Fruit fly (Drosophila melanogaster) whole organism, pupa: ENCODE measurements around the gene CG14971.
A peak's percentile ranks its signal among the peaks of the same experiment; 100 is the strongest.

Experiments
- CG10348 ChIP-seq: fragments of 200-800 bp; sonication (Bioruptor generic); IDR thresholded peaks from 2 replicates; pipeline ENCODE4 v1.3.6; 2022; ENCODE audit warnings: missing biosample characterization, missing genetic modification characterization
- CG12605 ChIP-seq: fragments of 200-800 bp; sonication (Bioruptor generic); IDR thresholded peaks from 2 replicates; pipeline ENCODE4 v1.3.6; 2022; ENCODE audit warnings: missing biosample characterization, missing genetic modification characterization
- CG13204 ChIP-seq: fragments of 200-800 bp; sonication (Bioruptor generic); optimal IDR thresholded peaks from 2 replicates; lab custom pipeline; 2018; ENCODE audit warnings: missing biosample characterization, mild to moderate bottlenecking, missing genetic modification characterization, moderate library complexity
- CG14655 ChIP-seq: fragments of 200-800 bp; sonication (Bioruptor generic); optimal IDR thresholded peaks from 3 replicates; lab custom pipeline; 2017; ENCODE audit warnings: mild to moderate bottlenecking, missing biosample characterization, missing genetic modification reagents, missing genetic modification characterization
- CG15710 ChIP-seq: fragments of 200-800 bp; sonication (Bioruptor generic); optimal IDR thresholded peaks from 2 replicates; lab custom pipeline; 2018; ENCODE audit warnings: missing biosample characterization, mild to moderate bottlenecking, missing genetic modification characterization, moderate library complexity
- CG17806 ChIP-seq: fragments of 200-800 bp; sonication (Bioruptor generic); optimal IDR thresholded peaks from 2 replicates; lab custom pipeline; 2018; ENCODE audit warnings: missing biosample characterization, mild to moderate bottlenecking, missing genetic modification characterization, moderate library complexity
- CG32121 ChIP-seq: fragments of 200-800 bp; sonication (Bioruptor generic); IDR thresholded peaks from 2 replicates; pipeline ENCODE4 v1.3.6; 2022; ENCODE audit warnings: missing biosample characterization, missing genetic modification characterization
- CG34367 ChIP-seq: fragments of 200-800 bp; sonication (Bioruptor generic); optimal IDR thresholded peaks from 2 replicates; lab custom pipeline; 2018; ENCODE audit warnings: missing biosample characterization, mild to moderate bottlenecking, missing genetic modification characterization
- CG4496 ChIP-seq: fragments of 200-800 bp; sonication (Bioruptor generic); IDR thresholded peaks from 3 replicates; pipeline ENCODE4 v1.3.6; 2022; ENCODE audit warnings: missing biosample characterization, missing genetic modification characterization
- CG8159 ChIP-seq: fragments of 200-800 bp; sonication (Bioruptor generic); optimal IDR thresholded peaks from 3 replicates; lab custom pipeline; 2018; ENCODE audit warnings: missing biosample characterization, mild to moderate bottlenecking, missing genetic modification characterization, moderate library complexity
- CG8301 ChIP-seq: fragments of 200-800 bp; sonication (Bioruptor generic); optimal IDR thresholded peaks from 2 replicates; lab custom pipeline; 2018; ENCODE audit warnings: missing biosample characterization, mild to moderate bottlenecking, missing genetic modification characterization
- CG9948 ChIP-seq: fragments of 200-800 bp; sonication (Bioruptor generic); optimal IDR thresholded peaks from 2 replicates; lab custom pipeline; 2018; ENCODE audit warnings: missing biosample characterization, mild to moderate bottlenecking, missing genetic modification characterization, moderate library complexity
- D1 ChIP-seq: fragments of 200-800 bp; sonication (Bioruptor generic); optimal IDR thresholded peaks from 2 replicates; lab custom pipeline; 2018; ENCODE audit warnings: missing biosample characterization, mild to moderate bottlenecking, missing genetic modification characterization, moderate library complexity
- EcR ChIP-seq: fragments of 200-800 bp; sonication (Bioruptor generic); optimal IDR thresholded peaks from 3 replicates; lab custom pipeline; 2019; ENCODE audit warnings: missing biosample characterization, missing genetic modification characterization, mild to moderate bottlenecking, moderate library complexity, missing genetic modification reagents
- Ets98B ChIP-seq: fragments of 200-800 bp; sonication (Bioruptor generic); IDR thresholded peaks from 2 replicates; pipeline ENCODE4 v1.3.6; 2022; ENCODE audit warnings: missing biosample characterization, missing genetic modification characterization
- Pif1A ChIP-seq: fragments of 200-800 bp; sonication (Bioruptor generic); optimal IDR thresholded peaks from 3 replicates; lab custom pipeline; 2016; ENCODE audit warnings: missing biosample characterization, missing genetic modification characterization
- Pif1B ChIP-seq: fragments of 200-800 bp; sonication (Bioruptor generic); optimal IDR thresholded peaks from 3 replicates; lab custom pipeline; 2016; ENCODE audit warnings: missing biosample characterization, missing genetic modification characterization
- Snoo ChIP-seq: fragments of 200-800 bp; sonication (Bioruptor generic); optimal IDR thresholded peaks from 3 replicates; lab custom pipeline; 2017; ENCODE audit warnings: missing biosample characterization, mild to moderate bottlenecking, missing genetic modification characterization, inconsistent platforms
- fd96Ca ChIP-seq: fragments of 200-800 bp; sonication (Bioruptor generic); IDR thresholded peaks from 3 replicates; pipeline ENCODE4 v1.3.6; 2022; ENCODE audit warnings: missing biosample characterization, missing genetic modification characterization
- gl ChIP-seq: fragments of 200-800 bp; sonication (Bioruptor generic); optimal IDR thresholded peaks from 2 replicates; lab custom pipeline; 2018; ENCODE audit warnings: missing biosample characterization, mild to moderate bottlenecking, missing genetic modification characterization
- rn ChIP-seq: fragments of 200-800 bp; sonication (Bioruptor generic); IDR thresholded peaks from 2 replicates; pipeline ENCODE4 v1.3.6; 2022; ENCODE audit warnings: missing biosample characterization, missing genetic modification characterization

CG14971 gene

DNA sequence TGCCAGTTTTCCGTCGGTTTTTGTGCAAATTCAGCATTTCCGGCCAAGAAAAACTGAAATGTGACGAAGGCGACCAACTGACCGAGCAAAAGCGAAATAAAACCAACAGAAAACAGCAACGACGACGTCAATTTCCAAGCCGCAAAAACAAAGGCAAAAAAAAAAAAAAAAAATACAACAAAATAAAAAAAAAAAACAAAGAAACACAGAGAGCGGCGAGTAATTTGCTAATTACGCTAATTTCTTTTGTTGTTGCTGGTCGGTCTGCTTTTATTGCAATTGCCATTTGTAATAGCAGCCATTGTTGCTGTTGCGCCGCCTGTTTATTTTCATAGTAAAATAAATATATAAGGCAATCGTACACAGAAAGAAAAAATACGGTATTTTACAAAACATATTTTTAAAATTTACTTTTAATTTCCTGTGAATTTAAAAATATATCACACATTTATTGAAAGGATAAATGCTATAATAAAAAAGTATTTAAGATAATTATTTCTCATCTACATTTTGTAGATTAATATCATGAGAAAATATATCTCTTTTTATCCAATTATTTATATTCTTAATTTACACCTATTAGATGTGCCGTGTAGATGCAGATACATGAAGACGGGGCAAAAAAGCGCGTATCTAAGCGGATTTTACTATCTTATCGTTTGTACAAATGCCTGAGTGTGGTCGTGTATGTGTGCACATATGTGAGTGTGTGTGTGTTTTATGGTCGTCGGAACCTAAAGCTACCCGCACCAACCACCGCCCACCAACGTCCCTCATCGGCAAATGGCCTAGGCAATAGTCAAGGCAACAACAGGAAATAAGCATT lies 34.1 kb downstream of the CG14971 start:
- TF ChIP-seq Ets98B (GFP tag; lab: Robert Waterston, UW), result peak; percentile 21; the same call in 1 of the 2 replicates
- TF ChIP-seq CG8301 (tag; lab: Kevin White, UChicago), result peak; percentile 16
- no peak for TF ChIP-seq CG9948 (tag; lab: Kevin White, UChicago)
- TF ChIP-seq Pif1B (GFP tag; lab: Kevin White, UChicago), result no peak
- no peak for TF ChIP-seq CG12605 (GFP tag; lab: Robert Waterston, UW)
- TF ChIP-seq CG32121, result 0 out of 2 replicates have a peak, but pooled peaks have one; percentile 16
- TF ChIP-seq fd96Ca (GFP tag; lab: Robert Waterston, UW), result peak; percentile 32; the same call in 1 of the 3 replicates
- TF ChIP-seq CG4496 (GFP tag; lab: Robert Waterston, UW), result peak; percentile 57; the same call in 1 of the 3 replicates
- peak; percentile 8 for TF ChIP-seq CG15710 (tag; lab: Kevin White, UChicago)
- TF ChIP-seq CG8159, result peak; percentile 36
- TF ChIP-seq CG14655 (GFP tag; lab: Kevin White, UChicago), result peak; percentile 34
- TF ChIP-seq Snoo (tag; lab: Kevin White, UChicago), result peak; percentile 32

DNA sequence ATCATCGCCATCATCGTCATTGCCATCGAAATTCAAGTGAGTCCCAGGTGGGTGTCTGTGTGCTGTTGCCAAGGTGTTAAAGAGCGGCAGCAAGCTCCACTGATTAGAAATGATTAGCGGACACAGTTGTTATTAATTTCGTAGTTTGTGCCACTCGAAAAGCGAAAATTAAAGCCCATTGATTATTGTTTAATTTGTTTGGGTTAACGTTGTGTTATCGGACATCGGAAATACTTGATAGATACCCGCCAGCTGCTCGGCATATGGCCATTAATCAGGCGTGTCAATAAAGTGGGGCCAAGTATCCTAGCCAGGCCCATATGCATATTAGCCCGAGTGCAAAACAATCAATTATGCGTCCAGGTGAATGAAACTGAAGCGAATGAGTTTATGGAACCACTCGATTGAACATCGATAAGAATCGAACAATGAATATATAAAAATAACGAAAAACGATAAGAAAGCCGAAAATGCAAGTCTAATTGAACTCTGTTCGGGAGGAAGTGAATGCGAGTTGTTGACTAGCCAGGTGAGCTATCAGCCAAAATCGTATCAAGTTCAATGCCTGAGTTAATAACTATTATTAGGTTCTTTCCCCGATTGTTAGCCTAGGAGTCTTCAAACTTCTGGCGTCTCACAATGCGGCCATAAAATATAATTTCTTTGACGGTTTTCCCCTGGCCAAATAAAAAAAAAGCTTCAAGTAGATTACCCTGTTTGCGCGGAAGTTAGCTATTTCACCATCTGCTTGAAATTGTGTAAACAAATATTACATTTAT lies 35.4 kb downstream of the CG14971 start:
- no peak for TF ChIP-seq Pif1B (GFP tag; lab: Kevin White, UChicago)

DNA sequence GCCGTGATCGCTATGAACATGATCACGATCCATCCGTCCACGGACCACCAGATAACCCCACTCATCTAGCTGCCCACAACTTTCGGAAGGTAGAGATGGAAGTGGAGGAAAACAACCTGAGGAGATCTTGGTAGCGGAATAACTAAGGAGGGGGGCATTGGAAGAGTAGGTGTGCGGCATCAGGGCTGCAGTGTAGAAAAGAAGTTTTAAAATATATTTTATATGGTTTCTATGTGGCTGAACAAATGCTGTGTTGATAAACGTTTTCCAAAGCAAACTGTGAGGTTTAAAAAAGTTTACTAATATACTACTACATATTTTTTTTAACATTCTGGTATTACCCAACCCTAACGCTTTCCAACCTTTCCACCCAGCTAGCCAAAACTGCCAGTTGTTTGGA lies 36.2 kb downstream of the CG14971 start:
- TF ChIP-seq CG13204 (GFP tag; lab: Kevin White, UChicago) (no peak), CG14655 (GFP tag; lab: Kevin White, UChicago) (peak; percentile 54), Ets98B (GFP tag; lab: Robert Waterston, UW) (peak; percentile 64), fd96Ca (GFP tag; lab: Robert Waterston, UW) (peak; percentile 23; the same call in 1 of the 3 replicates), Pif1A (no peak), CG4496 (GFP tag; lab: Robert Waterston, UW) (peak; percentile 53; the same call in 1 of the 3 replicates), CG8301 (tag; lab: Kevin White, UChicago) (peak; percentile 25), CG9948 (tag; lab: Kevin White, UChicago) (no peak)
- TF ChIP-seq, all 21 proteins: peak for 5

dm6 chr3L:3433955-3434354 lies 37.2 kb downstream of the CG14971 start:
- TF ChIP-seq Pif1A, result no peak

dm6 chr3L:3432656-3433344 lies 38.3 kb downstream of the CG14971 start:
- TF ChIP-seq Snoo (tag; lab: Kevin White, UChicago) (peak; percentile 83), gl (tag; lab: Kevin White, UChicago) (no peak), CG9948 (tag; lab: Kevin White, UChicago) (peak; percentile 24), CG17806 (tag; lab: Kevin White, UChicago) (peak; percentile 40), CG4496 (GFP tag; lab: Robert Waterston, UW) (peak; percentile 76), D1 (tag; lab: Kevin White, UChicago) (no peak), CG8159 (peak; percentile 59), EcR (GFP tag; lab: Kevin White, UChicago) (peak; percentile 46), Pif1A (peak; percentile 29), CG14655 (GFP tag; lab: Kevin White, UChicago) (peak; percentile 61), CG32121 (peak; percentile 82), Ets98B (GFP tag; lab: Robert Waterston, UW) (peak; percentile 82), CG10348 (GFP tag; lab: Robert Waterston, UW) (peak; percentile 48; the same call in 1 of the 2 replicates), CG13204 (GFP tag; lab: Kevin White, UChicago) (no peak), CG8301 (tag; lab: Kevin White, UChicago) (peak; percentile 61), rn (GFP tag; lab: Robert Waterston, UW) (peak; percentile 38; the same call in 1 of the 2 replicates), CG15710 (tag; lab: Kevin White, UChicago) (peak; percentile 42), CG12605 (GFP tag; lab: Robert Waterston, UW) (peak; percentile 44; the same call in 1 of the 2 replicates), CG34367 (tag; lab: Kevin White, UChicago) (peak; percentile 12), Pif1B (GFP tag; lab: Kevin White, UChicago) (peak; percentile 23), fd96Ca (GFP tag; lab: Robert Waterston, UW) (peak; percentile 60; the same call in 2 of the 3 replicates)
